Worm (Caenorhabditis elegans) whole organism, mixed stage, embryonic: ENCODE measurements around the gene acr-5.

Experiments used
- ces-1 ChIP-seq: fragments of 150-350 bp; optimal IDR thresholded peaks from 2 replicates; lab custom pipeline; 2014; ENCODE audit warnings: missing biosample characterization, missing genetic modification reagents, missing genetic modification characterization
- cnd-1 ChIP-seq: fragments of 200-800 bp; sonication (Bioruptor generic); optimal IDR thresholded peaks from 2 replicates; lab custom pipeline; 2018; ENCODE audit warnings: mild to moderate bottlenecking, missing genetic modification characterization, missing compliant biosample characterization
- lin-13 ChIP-seq: fragments of 150-350 bp; optimal IDR thresholded peaks from 2 replicates; lab custom pipeline; 2014; ENCODE audit warnings: missing biosample characterization, missing genetic modification characterization
- nhr-237 ChIP-seq: fragments of 150-350 bp; optimal IDR thresholded peaks from 2 replicates; lab custom pipeline; 2014; ENCODE audit warnings: missing biosample characterization, missing genetic modification characterization
- nhr-28 ChIP-seq: fragments of 150-350 bp; optimal IDR thresholded peaks from 2 replicates; lab custom pipeline; 2014; ENCODE audit warnings: missing biosample characterization, missing genetic modification characterization
- nhr-76 ChIP-seq: sonication (generic microtip); optimal IDR thresholded peaks from 2 replicates; lab custom pipeline; 2017; ENCODE audit warnings: missing biosample characterization, missing genetic modification characterization
- pha-4 ChIP-seq: fragments of 150-350 bp; optimal IDR thresholded peaks from 2 replicates; lab custom pipeline; 2018; ENCODE audit warnings: missing biosample characterization, missing genetic modification reagents, missing genetic modification characterization
- snpc-4 ChIP-seq: fragments of 150-350 bp; optimal IDR thresholded peaks from 2 replicates; lab custom pipeline; 2014; ENCODE audit warnings: missing biosample characterization, missing genetic modification characterization
- unc-39 ChIP-seq: fragments of 150-350 bp; optimal IDR thresholded peaks from 2 replicates; lab custom pipeline; 2014; ENCODE audit warnings: missing biosample characterization, missing genetic modification characterization
- unc-62 ChIP-seq: fragments of 150-350 bp; optimal IDR thresholded peaks from 2 replicates; lab custom pipeline; 2014; ENCODE audit warnings: missing biosample characterization, missing genetic modification reagents, missing genetic modification characterization
- zip-8 ChIP-seq: fragments of 150-350 bp; optimal IDR thresholded peaks from 2 replicates; lab custom pipeline; 2014; ENCODE audit warnings: missing biosample characterization, missing genetic modification characterization

DNA sequence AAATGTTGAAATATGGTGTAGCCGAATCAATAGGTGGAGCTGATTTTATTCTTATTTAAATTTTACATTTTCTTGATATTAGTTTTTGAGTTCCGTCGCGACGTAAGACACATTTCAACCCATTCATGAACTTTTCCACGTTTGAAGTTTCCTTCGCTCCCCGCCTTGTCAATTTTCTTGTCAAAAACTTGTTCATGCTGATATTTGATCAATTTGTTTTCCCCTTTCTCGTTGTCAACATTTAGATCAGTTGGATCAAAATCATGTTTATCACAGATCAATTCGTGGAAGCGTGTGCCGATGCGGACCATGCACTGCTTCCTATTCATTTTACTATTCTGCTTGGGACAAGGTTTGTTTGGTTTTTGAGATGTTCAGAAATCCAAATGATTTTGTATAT lies 31.7 kb downstream of the acr-5 start, which contains the start of gene chtb-2:
- TF ChIP-seq snpc-4 (tag; lab: Kevin White, UChicago) (no peak), nhr-76 (tag; lab: Kevin White, UChicago) (no peak), unc-39 (tag; lab: Kevin White, UChicago) (no peak), lin-13 (tag; lab: Kevin White, UChicago) (no peak), nhr-237 (tag; lab: Kevin White, UChicago) (no peak), cnd-1 (tag; lab: Kevin White, UChicago) (no peak), nhr-28 (tag; lab: Kevin White, UChicago) (no peak), pha-4 (tag; lab: Kevin White, UChicago) (no peak), ces-1 (GFP tag; lab: Kevin White, UChicago) (no peak), zip-8 (no peak), unc-62 (GFP tag; lab: Kevin White, UChicago) (no peak)
